Worm (Caenorhabditis elegans): ENCODE results near the gene K02E7.12.

Gene K02E7.12

DNA sequence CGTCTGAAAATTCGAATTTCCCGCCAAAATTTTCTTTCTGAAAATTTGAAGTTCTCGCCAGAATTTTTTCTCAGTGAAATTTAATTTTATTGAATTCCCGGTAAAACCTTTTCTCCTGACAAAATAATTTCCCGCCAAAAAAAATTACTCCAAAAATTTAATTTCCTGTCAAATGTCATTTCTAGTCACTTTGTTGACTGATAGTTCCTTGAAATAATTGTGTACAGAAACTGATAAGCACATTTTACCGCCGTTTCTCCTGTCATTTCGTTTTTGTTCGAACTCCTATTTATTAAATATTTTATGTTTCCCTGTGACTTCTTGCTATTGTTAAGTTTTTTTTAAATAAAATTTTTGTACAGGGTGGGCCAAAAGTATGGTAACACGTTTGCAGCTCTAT lies 7.0 kb upstream of the K02E7.12 start:
- TF ChIP-seq snpc-4 (tag; optimal IDR thresholded peaks at IDR 0.05) (no peak), pha-4 (tag; optimal IDR thresholded peaks at IDR 0.05) (no peak), zip-8 (tag; optimal IDR thresholded peaks at IDR 0.05) (no peak), nhr-76 (tag; optimal IDR thresholded peaks at IDR 0.05) (no peak), nhr-12 (tag; optimal IDR thresholded peaks at IDR 0.05) (no peak)

DNA sequence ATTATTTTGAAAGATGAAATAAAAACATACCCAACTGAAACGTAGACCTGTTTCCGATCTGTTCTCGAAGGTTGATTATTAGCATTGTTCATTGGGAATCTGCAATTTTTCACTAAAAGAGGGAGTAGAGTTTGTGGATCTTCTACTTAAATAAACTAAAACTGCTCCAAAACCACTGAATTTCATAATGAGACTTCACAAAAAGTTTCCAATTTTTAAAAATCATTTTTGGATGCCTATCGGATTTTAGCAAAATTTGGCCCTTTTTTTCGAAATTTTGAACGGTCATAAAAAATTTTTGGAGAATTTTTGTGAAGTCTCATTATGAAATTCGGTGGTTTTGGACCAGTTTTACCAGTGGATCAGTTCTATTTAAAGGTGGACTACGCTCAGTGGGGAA lies 4.1 kb upstream of the K02E7.12 start, which contains the start of gene K02E7.10:
TSS of gene K02E7.10 (minus strand) at position 101 of the 400 bp plus-strand sequence.
- no peak for TF ChIP-seq bed-3 (GFP tag; optimal IDR thresholded peaks at IDR 0.05)
- no peak for TF ChIP-seq flh-1 (GFP tag; optimal IDR thresholded peaks at IDR 0.05)
- no peak for TF ChIP-seq unc-39 (tag; optimal IDR thresholded peaks at IDR 0.05)
- TF ChIP-seq nhr-76 (tag; optimal IDR thresholded peaks at IDR 0.05): no peak
- TF ChIP-seq mab-5 (tag; optimal IDR thresholded peaks at IDR 0.05): no peak
- TF ChIP-seq ces-1 (GFP tag; optimal IDR thresholded peaks at IDR 0.05): no peak
- no peak for TF ChIP-seq ceh-83 (GFP tag; optimal IDR thresholded peaks at IDR 0.05)
- no peak for TF ChIP-seq snpc-4 (tag; optimal IDR thresholded peaks at IDR 0.05)
- no peak for TF ChIP-seq lsy-2 (tag; optimal IDR thresholded peaks at IDR 0.05)
- TF ChIP-seq nhr-237 (tag; optimal IDR thresholded peaks at IDR 0.05): no peak

DNA sequence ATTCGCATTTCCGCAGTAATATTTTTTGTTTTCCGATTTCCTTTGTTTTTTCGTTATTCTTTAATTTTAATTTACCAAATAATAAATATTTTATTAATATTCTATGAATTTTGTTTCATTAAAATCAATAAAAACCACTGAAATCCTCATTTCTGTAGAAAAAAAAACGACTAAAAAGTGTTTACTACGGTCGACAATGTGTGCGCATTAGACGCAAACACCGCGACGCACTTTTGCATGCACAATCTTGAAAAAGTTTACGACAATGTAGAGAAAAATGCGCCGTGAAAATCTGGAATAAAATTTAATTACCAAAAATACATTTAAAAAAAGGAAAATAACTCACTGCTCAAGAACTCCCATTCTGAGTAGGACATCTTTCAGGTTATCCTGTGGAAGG lies 457 bp downstream of the K02E7.12 start:
- TF ChIP-seq sptf-1 (tag; optimal IDR thresholded peaks at IDR 0.05): no peak
- peak; percentile 61 for TF ChIP-seq lsy-2 (tag; optimal IDR thresholded peaks at IDR 0.05)
- TF ChIP-seq sem-2 (GFP tag; optimal IDR thresholded peaks at IDR 0.05): no peak
- TF ChIP-seq flh-1 (GFP tag; optimal IDR thresholded peaks at IDR 0.05): no peak
- no peak for TF ChIP-seq lin-13 (tag; optimal IDR thresholded peaks at IDR 0.05)

DNA sequence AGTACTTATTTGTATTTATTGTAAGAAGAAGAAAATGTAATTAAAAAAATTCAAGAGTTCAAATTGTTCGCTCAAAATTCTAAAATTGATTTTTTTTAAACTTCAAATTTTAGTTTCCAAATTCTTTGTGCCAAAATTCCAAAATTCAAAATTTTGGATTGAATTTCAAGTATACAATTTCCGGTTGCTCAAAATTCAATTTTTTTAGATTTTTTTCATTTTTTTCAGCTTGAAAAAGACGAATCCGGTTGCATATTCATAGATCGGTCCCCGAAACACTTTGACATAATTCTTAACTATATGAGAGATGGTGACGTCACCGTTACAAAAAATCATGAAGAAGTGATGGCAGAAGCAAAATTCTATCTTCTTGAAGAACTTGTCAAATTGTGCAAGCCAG lies 1.1 kb downstream of the K02E7.12 start, which contains the start of gene K02E7.4:
TSS of gene K02E7.4 (plus strand) at position 301 of the 400 bp plus-strand sequence.
- TF ChIP-seq tbx-8 (GFP tag; optimal IDR thresholded peaks at IDR 0.05): no peak
- no peak for TF ChIP-seq snpc-4 (tag; optimal IDR thresholded peaks at IDR 0.05)
- TF ChIP-seq lin-13 (tag; optimal IDR thresholded peaks at IDR 0.05): no peak
- no peak for TF ChIP-seq ces-1 (GFP tag; optimal IDR thresholded peaks at IDR 0.05)

DNA sequence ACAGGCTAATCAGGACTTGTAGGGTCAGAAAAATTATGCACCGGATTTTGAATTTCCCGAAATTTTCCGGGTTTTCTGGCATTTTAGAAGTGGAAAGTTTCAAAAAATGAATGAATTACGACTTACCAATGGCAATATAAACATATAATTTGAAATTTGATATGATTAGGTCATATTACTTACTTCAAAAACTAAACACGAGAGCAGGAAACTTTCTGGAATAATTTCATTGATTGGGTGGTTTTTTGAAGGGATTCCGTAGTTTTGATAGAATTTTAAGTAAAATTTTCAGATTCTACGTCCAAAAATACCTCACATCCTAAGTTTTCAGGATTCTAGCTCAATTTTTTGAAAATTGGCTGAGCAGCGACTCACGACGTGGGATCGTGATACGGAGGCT lies 4.4 kb downstream of the K02E7.12 start, which contains the start of gene K02E7.11:
TSS of gene K02E7.11 (minus strand) at position 101 of the 400 bp plus-strand sequence.
- TF ChIP-seq pha-4 (tag; optimal IDR thresholded peaks at IDR 0.05) (no peak), elt-3 (tag; optimal IDR thresholded peaks at IDR 0.05) (no peak), nhr-28 (tag; optimal IDR thresholded peaks at IDR 0.05) (no peak), mep-1 (tag; optimal IDR thresholded peaks at IDR 0.05) (no peak)

DNA sequence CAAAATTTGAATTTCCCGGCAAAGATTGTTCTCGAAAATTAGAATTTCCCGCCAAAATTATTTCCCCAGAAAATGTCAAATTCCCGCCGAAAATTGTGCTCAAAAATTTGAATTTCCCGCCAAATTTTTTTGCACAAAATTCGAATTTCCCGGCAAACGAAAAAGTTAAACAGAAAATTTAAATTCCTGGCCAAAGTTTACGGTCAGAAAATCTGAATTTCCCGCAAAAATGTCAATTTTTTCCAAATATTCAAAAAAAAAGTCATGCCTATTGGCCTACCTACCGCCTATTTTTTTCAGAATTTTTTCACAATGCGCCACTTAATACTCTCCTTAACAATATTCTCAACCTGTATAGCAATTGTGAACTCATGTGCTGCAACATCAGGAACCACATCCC lies 11.9 kb downstream of the K02E7.12 start, which contains the start of gene K02E7.1:
TSS of gene K02E7.1 (plus strand) at position 301 of the 400 bp plus-strand sequence.
- TF ChIP-seq cnd-1 (tag; optimal IDR thresholded peaks at IDR 0.05): no peak
- TF ChIP-seq lin-32 (GFP tag; optimal IDR thresholded peaks at IDR 0.05): no peak
- TF ChIP-seq unc-62 (GFP tag; optimal IDR thresholded peaks at IDR 0.05): no peak
- no peak for TF ChIP-seq sem-2 (GFP tag; optimal IDR thresholded peaks at IDR 0.05)
- TF ChIP-seq pha-4 (tag; optimal IDR thresholded peaks at IDR 0.05): no peak
- TF ChIP-seq blmp-1 (tag; optimal IDR thresholded peaks at IDR 0.05): no peak
- TF ChIP-seq unc-120 (tag; optimal IDR thresholded peaks at IDR 0.05; ENCODE audit: poor library complexity, severe bottlenecking): no peak
- TF ChIP-seq unc-39 (tag; optimal IDR thresholded peaks at IDR 0.05): no peak
- TF ChIP-seq snpc-4 (tag; optimal IDR thresholded peaks at IDR 0.05): no peak
- TF ChIP-seq tbx-8 (GFP tag; optimal IDR thresholded peaks at IDR 0.05): no peak
- TF ChIP-seq nhr-2 (tag; optimal IDR thresholded peaks at IDR 0.05): no peak

DNA sequence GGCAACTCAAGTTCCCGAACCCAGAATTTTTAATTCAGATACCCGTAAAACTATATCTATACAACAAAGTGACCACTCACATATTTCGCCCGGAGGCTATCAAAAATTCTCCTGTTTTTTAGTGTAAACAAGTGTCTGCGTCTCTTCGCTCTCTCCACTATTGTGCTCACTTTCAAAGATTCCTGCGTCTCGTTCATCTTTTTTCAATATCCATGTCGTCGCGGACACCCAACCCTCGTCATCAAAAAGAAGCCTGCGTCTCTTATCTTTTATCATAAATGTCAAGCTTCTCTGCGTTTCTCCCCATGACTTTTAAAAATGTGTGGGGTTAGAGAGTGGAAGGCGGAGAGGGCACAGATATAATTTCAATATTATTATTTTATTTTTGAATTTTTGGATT lies 13.9 kb downstream of the K02E7.12 start:
- no peak for TF ChIP-seq flh-1 (GFP tag; optimal IDR thresholded peaks at IDR 0.05)
- TF ChIP-seq zip-8 (tag; optimal IDR thresholded peaks at IDR 0.05): no peak
- no peak for TF ChIP-seq lsy-2 (tag; optimal IDR thresholded peaks at IDR 0.05)
- no peak for TF ChIP-seq mep-1 (tag; optimal IDR thresholded peaks at IDR 0.05)
- TF ChIP-seq lin-32 (GFP tag; optimal IDR thresholded peaks at IDR 0.05): no peak
- peak; percentile 71 for TF ChIP-seq unc-62 (GFP tag; optimal IDR thresholded peaks at IDR 0.05)
- TF ChIP-seq ces-1 (GFP tag; optimal IDR thresholded peaks at IDR 0.05): peak; percentile 6
- no peak for TF ChIP-seq pha-4 (tag; optimal IDR thresholded peaks at IDR 0.05)
- no peak for TF ChIP-seq mab-5 (tag; optimal IDR thresholded peaks at IDR 0.05)
- peak; percentile 13 for TF ChIP-seq unc-120 (tag; optimal IDR thresholded peaks at IDR 0.05; ENCODE audit: poor library complexity, severe bottlenecking)
- no peak for TF ChIP-seq elt-3 (tag; optimal IDR thresholded peaks at IDR 0.05)
- peak; percentile 75 for TF ChIP-seq hlh-1 (tag; optimal IDR thresholded peaks at IDR 0.05)
- TF ChIP-seq ceh-39 (tag; optimal IDR thresholded peaks at IDR 0.05): no peak
- TF ChIP-seq elt-1 (tag; optimal IDR thresholded peaks at IDR 0.05; ENCODE audit: borderline replicate concordance, insufficient read depth): no peak
- TF ChIP-seq M03D4.4 (tag; optimal IDR thresholded peaks at IDR 0.05): no peak

All from whole organism, mixed stage, embryonic.